Worm (Caenorhabditis elegans): ENCODE results near the gene F56D6.19.
"Not testable (repeated sequence)": the region's sequence is repeated elsewhere in the genome, so short reads cannot be mapped to it uniquely, and the experiment has no call there.

The F56D6.19 gene

DNA sequence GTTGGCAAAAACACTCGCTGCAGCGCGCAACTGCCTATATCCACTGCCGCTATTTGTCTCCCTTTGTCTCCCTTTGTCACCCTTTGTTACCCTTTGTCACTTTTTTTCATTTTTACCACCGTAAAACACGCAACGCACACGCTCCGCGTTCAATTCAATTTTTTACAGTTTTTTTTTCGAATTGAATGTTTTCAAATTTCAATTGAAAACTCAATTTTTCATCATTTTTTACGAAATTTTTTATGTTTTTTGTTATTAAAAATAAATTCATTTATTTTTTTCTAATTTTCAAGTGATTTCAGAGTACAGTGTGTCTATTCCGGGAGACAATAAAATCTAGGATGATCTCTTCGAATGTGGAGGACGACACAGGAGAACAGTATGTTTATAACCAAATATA is 28.4 kb downstream of the F56D6.19 start, which contains the start of gene Y46C8AL.11:
TSS of gene Y46C8AL.11 (plus strand) at position 301 of the 400 bp plus-strand sequence.
- TF ChIP-seq spr-1 (tag; optimal IDR thresholded peaks at IDR 0.05) = no peak
- TF ChIP-seq zip-2 (tag; optimal IDR thresholded peaks at IDR 0.05) = no peak
- TF ChIP-seq ceh-44 (GFP tag; IDR thresholded peaks at IDR 0.05) = no peak
- no peak for TF ChIP-seq saeg-2 (GFP tag; IDR thresholded peaks at IDR 0.05)
- TF ChIP-seq arid-1 (GFP tag; conservative IDR thresholded peaks at IDR 0.05) = no peak
- TF ChIP-seq nhr-48 (tag; optimal IDR thresholded peaks at IDR 0.05) = no peak
- TF ChIP-seq pha-4 (GFP tag; IDR thresholded peaks at IDR 0.05) = no peak
- no peak for TF ChIP-seq pha-4 (tag; optimal IDR thresholded peaks at IDR 0.05)
- TF ChIP-seq ces-1 (GFP tag; optimal IDR thresholded peaks at IDR 0.05) = no peak
- no peak for TF ChIP-seq D1046.2 (GFP tag; IDR thresholded peaks at IDR 0.05)
- no peak for TF ChIP-seq egl-43 (GFP tag; IDR thresholded peaks at IDR 0.05)
- TF ChIP-seq ceh-82 (tag; optimal IDR thresholded peaks at IDR 0.05) = no peak
- TF ChIP-seq unc-130 (GFP tag; optimal IDR thresholded peaks at IDR 0.05) = no peak
- TF ChIP-seq ZK337.2 (GFP tag; IDR thresholded peaks at IDR 0.05) = no peak
- no peak for TF ChIP-seq ztf-7 (tag; optimal IDR thresholded peaks at IDR 0.05)
- no peak for TF ChIP-seq daf-19 (GFP tag; conservative IDR thresholded peaks at IDR 0.05)
- no peak for TF ChIP-seq dpl-1 (GFP tag; optimal IDR thresholded peaks at IDR 0.05)
- no peak for TF ChIP-seq T20F7.1 (GFP tag; optimal IDR thresholded peaks at IDR 0.05)
- TF ChIP-seq F44E2.7 (GFP tag; IDR thresholded peaks at IDR 0.05) = no peak

DNA sequence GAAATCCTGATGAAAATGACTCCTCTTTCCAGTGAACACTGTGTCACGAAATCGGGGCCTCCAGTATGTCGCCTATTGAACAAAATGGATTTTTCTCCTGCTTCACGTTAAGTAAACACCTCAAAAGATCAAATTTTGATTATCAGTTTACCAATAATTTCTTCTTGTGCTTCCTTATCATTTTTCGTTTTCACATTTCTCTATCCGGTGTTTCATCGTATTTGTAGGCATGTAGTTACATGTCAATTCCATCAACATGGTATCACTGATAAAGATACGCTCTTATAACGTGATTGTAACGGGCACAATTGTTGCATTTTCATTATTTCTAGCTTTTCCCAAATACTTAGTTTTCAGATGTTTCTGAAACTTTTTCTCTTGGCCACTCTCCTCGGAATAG is 29.9 kb downstream of the F56D6.19 start, which contains the start of gene clec-72:
TSS of gene clec-72 (plus strand) at position 358 of the 400 bp plus-strand sequence.
- peak in 1 of 2 experiments; percentile 51 for TF ChIP-seq unc-62 (GFP tag; optimal IDR thresholded peaks at IDR 0.05 in 1 of 2)
- TF ChIP-seq unc-62 (tag; optimal IDR thresholded peaks at IDR 0.05) = no peak
- peak; percentile 98 for TF ChIP-seq pqm-1 (tag; optimal IDR thresholded peaks at IDR 0.05)
- no peak for TF ChIP-seq aha-1 (tag)
- TF ChIP-seq Y75B8A.6 (GFP tag; IDR thresholded peaks at IDR 0.05) = 0 out of 2 replicates have a peak, but pooled peaks have one; percentile 7
- peak; percentile 5 for TF ChIP-seq mxl-3 (GFP tag; optimal IDR thresholded peaks at IDR 0.05)
- TF ChIP-seq dmd-6 (GFP tag; IDR thresholded peaks at IDR 0.05) = peak; percentile 92
- no peak for TF ChIP-seq ceh-44 (GFP tag; IDR thresholded peaks at IDR 0.05)
- TF ChIP-seq nhr-77 (tag; optimal IDR thresholded peaks at IDR 0.05) = peak; percentile 88
- TF ChIP-seq hlh-11 (tag; optimal IDR thresholded peaks at IDR 0.05) = peak; percentile 66
- no peak for TF ChIP-seq ztf-7 (tag; optimal IDR thresholded peaks at IDR 0.05)
- TF ChIP-seq daf-16 (GFP tag; optimal IDR thresholded peaks at IDR 0.05) = no peak
- TF ChIP-seq daf-16 (tag; optimal IDR thresholded peaks at IDR 0.05) = peak; percentile 97
- no peak for TF ChIP-seq rbr-2 (tag; optimal IDR thresholded peaks at IDR 0.05)
- peak; percentile 49; the same call in 1 of the 2 replicates for TF ChIP-seq lin-1 (GFP tag; IDR thresholded peaks at IDR 0.05)
- TF ChIP-seq tra-1 (GFP tag; IDR thresholded peaks at IDR 0.05) = 0 out of 2 replicates have a peak, but pooled peaks have one; percentile 31
- TF ChIP-seq nhr-48 (tag; optimal IDR thresholded peaks at IDR 0.05) = no peak
- no peak for TF ChIP-seq nhr-25 (tag; optimal IDR thresholded peaks at IDR 0.05; ENCODE audit: borderline replicate concordance, insufficient read depth)
- TF ChIP-seq php-3 (GFP tag; IDR thresholded peaks at IDR 0.05) = peak; percentile 34; the same call in 1 of the 2 replicates
- TF ChIP-seq nhr-28 (tag; optimal IDR thresholded peaks at IDR 0.05) = peak; percentile 99
- peak in 1 of 2 experiments; percentile 50 for TF ChIP-seq mdl-1 (tag; optimal IDR thresholded peaks at IDR 0.05)
- no peak for TF ChIP-seq ZK546.5 (tag; optimal IDR thresholded peaks at IDR 0.05)

DNA sequence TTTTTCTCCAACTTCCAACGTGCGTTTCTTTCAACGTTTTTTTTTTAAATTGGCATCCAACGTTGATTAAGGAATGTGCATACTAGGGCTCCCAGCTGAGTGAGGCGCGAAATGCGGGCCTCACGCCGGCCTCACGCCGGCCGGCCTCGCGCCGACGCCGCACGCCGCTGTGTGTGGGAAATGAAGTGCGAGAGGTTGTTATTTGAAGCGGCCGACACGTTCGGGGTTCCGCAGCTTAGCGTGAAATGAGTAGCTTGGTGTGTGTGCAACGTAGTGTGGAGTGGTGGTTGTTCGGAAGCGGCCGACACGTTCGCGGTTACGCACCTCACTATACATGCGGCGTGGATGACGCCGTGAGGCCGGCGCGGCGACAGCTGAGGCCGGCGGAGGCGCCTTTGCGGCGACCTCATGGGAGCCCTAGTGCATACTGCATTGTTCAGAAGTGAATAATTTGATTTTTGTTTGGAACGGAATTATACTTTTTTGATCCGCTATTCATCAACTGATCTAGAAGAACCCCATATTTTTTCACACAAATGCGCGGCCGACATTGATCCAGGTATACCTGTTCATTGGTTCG is 32.9 kb downstream of the F56D6.19 start:
- TF ChIP-seq snpc-1.2 (GFP tag; IDR thresholded peaks at IDR 0.05) = 0 out of 2 replicates have a peak, but pooled peaks have one; percentile 40
- TF ChIP-seq unc-62 (GFP tag; optimal IDR thresholded peaks at IDR 0.05 in 1 of 2) = peak in 1 of 2 experiments; percentile 52
- TF ChIP-seq unc-62 (tag; optimal IDR thresholded peaks at IDR 0.05) = not testable (repeated sequence)
- TF ChIP-seq egl-43 (GFP tag; IDR thresholded peaks at IDR 0.05) = peak; percentile 48; the same call in 1 of the 2 replicates
- peak; percentile 92 for TF ChIP-seq set-16 (GFP tag; IDR thresholded peaks at IDR 0.05)
- 0 out of 2 replicates have a peak, but pooled peaks have one; percentile 6 for TF ChIP-seq Y48G9A.11 (GFP tag; IDR thresholded peaks at IDR 0.05)

Measured in whole organism, L4 larva.